ENCODE assay signal across 1 fruit fly cellular context in the genomic region with DNA sequence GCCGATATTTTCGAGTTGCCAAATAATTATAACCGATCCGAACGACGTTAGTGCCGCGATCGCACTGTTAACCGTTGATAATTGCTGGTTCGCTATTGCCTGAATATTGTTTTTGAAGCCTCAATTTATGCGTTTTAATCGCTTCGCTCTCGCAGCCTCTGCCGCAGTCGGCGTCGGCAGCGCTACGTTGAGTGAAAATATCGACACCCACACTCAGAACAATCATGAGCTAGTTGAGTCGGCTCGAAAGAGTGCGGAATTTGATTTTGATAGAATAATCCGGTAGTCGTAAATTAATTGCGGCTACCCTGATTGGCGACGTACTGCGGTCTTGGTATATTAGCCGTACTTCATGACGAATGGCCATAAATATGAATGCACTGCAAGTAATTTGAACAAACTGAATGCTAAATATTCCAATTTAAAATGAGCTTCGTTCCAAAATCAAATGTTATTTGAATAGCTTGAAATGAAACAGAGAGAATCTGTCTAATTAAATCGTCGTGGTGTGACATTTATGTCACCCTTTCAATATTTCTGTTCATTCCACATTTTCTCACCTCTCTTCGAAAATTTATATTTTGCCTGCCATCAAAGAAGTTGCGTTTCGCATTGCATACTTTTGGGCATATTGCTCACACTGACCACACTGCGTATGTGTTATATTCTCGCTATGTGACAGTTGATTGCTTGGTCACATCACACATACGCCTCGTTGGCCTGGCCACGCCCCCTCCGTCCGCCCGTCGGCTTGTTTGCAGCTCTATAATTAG.
TF ChIP-seq lines count a peak whose summit lies in the region.

No protein-coding gene starts in this region.

TF ChIP-seq in whole organism, embryonic, 481 proteins besides CTCF, POLR2A, EP300 and RAD21 (continued from another document):
- no peak for TF ChIP-seq Sox102F (GFP tag; optimal IDR thresholded peaks at IDR 0.05; lab: Kevin White, UChicago)
- TF ChIP-seq Bteb2 (GFP tag; optimal IDR thresholded peaks at IDR 0.05; lab: Kevin White, UChicago), result no peak
- TF ChIP-seq CG14965 (GFP tag; optimal IDR thresholded peaks at IDR 0.05; lab: Kevin White, UChicago; ENCODE audit: borderline replicate concordance), result no peak
- no peak for TF ChIP-seq sc (optimal IDR thresholded peaks at IDR 0.05; lab: Kevin White, UChicago)
- no peak for TF ChIP-seq sc (GFP tag; optimal IDR thresholded peaks at IDR 0.05; lab: Kevin White, UChicago)
- TF ChIP-seq slbo (GFP tag; IDR thresholded peaks at IDR 0.05; lab: Robert Waterston, UW), result peak; percentile 26; the same call in 1 of the 2 replicates
- TF ChIP-seq CG8290 (GFP tag; optimal IDR thresholded peaks at IDR 0.05; lab: Kevin White, UChicago), result no peak
- TF ChIP-seq CG8290 (tag; optimal IDR thresholded peaks at IDR 0.05; lab: Kevin White, UChicago), result peak in 1 of 2 experiments; percentile 23
- no peak for TF ChIP-seq br (optimal IDR thresholded peaks at IDR 0.05; lab: Kevin White, UChicago)
- no peak for TF ChIP-seq Chrac-16 (GFP tag; optimal IDR thresholded peaks at IDR 0.05; lab: Kevin White, UChicago)
- TF ChIP-seq lmd (GFP tag; IDR thresholded peaks at IDR 0.05; lab: Robert Waterston, UW), result no peak
- no peak for TF ChIP-seq schlank (tag; optimal IDR thresholded peaks at IDR 0.05; lab: Kevin White, UChicago)
- TF ChIP-seq ken (GFP tag; IDR thresholded peaks at IDR 0.05; lab: Robert Waterston, UW), result no peak
- TF ChIP-seq CG3847 (GFP tag; IDR thresholded peaks at IDR 0.05; lab: Robert Waterston, UW), result 0 out of 2 replicates have a peak, but pooled peaks have one; percentile 7
- TF ChIP-seq Opbp (GFP tag; IDR thresholded peaks at IDR 0.05; lab: Robert Waterston, UW; ENCODE audit: partially characterized antibody), result no peak
- no peak for TF ChIP-seq bab2 (GFP tag; optimal IDR thresholded peaks at IDR 0.05; lab: Kevin White, UChicago)
- TF ChIP-seq CG10431 (GFP tag; optimal IDR thresholded peaks at IDR 0.05; lab: Kevin White, UChicago), result no peak
- peak; percentile 1 for TF ChIP-seq CG5180 (GFP tag; optimal IDR thresholded peaks at IDR 0.05; lab: Kevin White, UChicago)
- no peak for TF ChIP-seq tup (GFP tag; optimal IDR thresholded peaks at IDR 0.05; lab: Kevin White, UChicago)
- TF ChIP-seq sd (tag; optimal IDR thresholded peaks at IDR 0.05; lab: Kevin White, UChicago), result peak; percentile 3
- no peak for TF ChIP-seq CG18599 (GFP tag; optimal IDR thresholded peaks at IDR 0.05; lab: Kevin White, UChicago)
- TF ChIP-seq eve (GFP tag; optimal IDR thresholded peaks at IDR 0.05; lab: Kevin White, UChicago), result no peak
- TF ChIP-seq nmo (GFP tag; optimal IDR thresholded peaks at IDR 0.05; lab: Kevin White, UChicago), result no peak
- no peak for TF ChIP-seq Atf-2 (GFP tag; optimal IDR thresholded peaks at IDR 0.05; lab: Kevin White, UChicago)
- TF ChIP-seq CG42726 (GFP tag; IDR thresholded peaks at IDR 0.05; lab: Robert Waterston, UW; ENCODE audit: partially characterized antibody), result no peak
- no peak for TF ChIP-seq CG10267 (tag; optimal IDR thresholded peaks at IDR 0.05; lab: Kevin White, UChicago)
- TF ChIP-seq CG17328 (GFP tag; IDR thresholded peaks at IDR 0.05; lab: Robert Waterston, UW), result no peak
- TF ChIP-seq prd (optimal IDR thresholded peaks at IDR 0.05; lab: Kevin White, UChicago), result no peak
- no peak for TF ChIP-seq prd (GFP tag; IDR thresholded peaks at IDR 0.05; lab: Robert Waterston, UW)
- no peak for TF ChIP-seq MTF-1 (GFP tag; optimal IDR thresholded peaks at IDR 0.05; lab: Kevin White, UChicago; ENCODE audit: borderline replicate concordance)
- TF ChIP-seq CG12219 (GFP tag; optimal IDR thresholded peaks at IDR 0.05; lab: Kevin White, UChicago), result no peak
- no peak for TF ChIP-seq seq (GFP tag; IDR thresholded peaks at IDR 0.05; lab: Robert Waterston, UW)
- TF ChIP-seq sug (tag; optimal IDR thresholded peaks at IDR 0.05; lab: Kevin White, UChicago), result no peak
- no peak for TF ChIP-seq CG30431 (GFP tag; optimal IDR thresholded peaks at IDR 0.05; lab: Kevin White, UChicago)
- 0 out of 3 replicates have a peak, but pooled peaks have one; percentile 34 for TF ChIP-seq otp (GFP tag; IDR thresholded peaks at IDR 0.05; lab: Robert Waterston, UW)
- TF ChIP-seq CG2712 (tag; optimal IDR thresholded peaks at IDR 0.05; lab: Kevin White, UChicago), result no peak
- no peak for TF ChIP-seq HLH4C (GFP tag; IDR thresholded peaks at IDR 0.05; lab: Robert Waterston, UW; ENCODE audit: partially characterized antibody)
- no peak for TF ChIP-seq Spps (tag; optimal IDR thresholded peaks at IDR 0.05; lab: Kevin White, UChicago)
- TF ChIP-seq Scr (GFP tag; IDR thresholded peaks at IDR 0.05; lab: Robert Waterston, UW; ENCODE audit: partially characterized antibody), result no peak
- TF ChIP-seq Xrp1 (GFP tag; IDR thresholded peaks at IDR 0.05; lab: Robert Waterston, UW), result peak; percentile 19; the same call in 1 of the 2 replicates
- no peak for TF ChIP-seq run (tag; optimal IDR thresholded peaks at IDR 0.05; lab: Kevin White, UChicago)
- no peak for TF ChIP-seq p53 (GFP tag; optimal IDR thresholded peaks at IDR 0.05; lab: Kevin White, UChicago)
- TF ChIP-seq CG17361 (GFP tag; IDR thresholded peaks at IDR 0.05; lab: Robert Waterston, UW), result no peak
- no peak for TF ChIP-seq Elba2 (GFP tag; optimal IDR thresholded peaks at IDR 0.05; lab: Kevin White, UChicago)
- TF ChIP-seq Kr (GFP tag; optimal IDR thresholded peaks at IDR 0.05; lab: Kevin White, UChicago), result no peak
- no peak for TF ChIP-seq CG7745 (tag; optimal IDR thresholded peaks at IDR 0.05; lab: Kevin White, UChicago)
- no peak for TF ChIP-seq CG32772 (GFP tag; IDR thresholded peaks at IDR 0.05; lab: Robert Waterston, UW)
- no peak for TF ChIP-seq luna (GFP tag; optimal IDR thresholded peaks at IDR 0.05; lab: Kevin White, UChicago)
- TF ChIP-seq gt (GFP tag; IDR thresholded peaks at IDR 0.05; lab: Robert Waterston, UW), result no peak
- no peak for TF ChIP-seq CoRest (tag; optimal IDR thresholded peaks at IDR 0.05; lab: Kevin White, UChicago)
- TF ChIP-seq D (optimal IDR thresholded peaks at IDR 0.05; lab: Kevin White, UChicago), result no peak
- TF ChIP-seq D (GFP tag; optimal IDR thresholded peaks at IDR 0.05; lab: Kevin White, UChicago), result no peak
- no peak for TF ChIP-seq fd64A (GFP tag; optimal IDR thresholded peaks at IDR 0.05; lab: Kevin White, UChicago)
- TF ChIP-seq Rx (GFP tag; IDR thresholded peaks at IDR 0.05; lab: Robert Waterston, UW), result no peak
- no peak for TF ChIP-seq CG8388 (GFP tag; optimal IDR thresholded peaks at IDR 0.05; lab: Kevin White, UChicago)
- TF ChIP-seq nau (GFP tag; optimal IDR thresholded peaks at IDR 0.05; lab: Kevin White, UChicago), result no peak
- no peak for TF ChIP-seq kah (GFP tag; optimal IDR thresholded peaks at IDR 0.05; lab: Kevin White, UChicago)
- TF ChIP-seq CG11085 (GFP tag; IDR thresholded peaks at IDR 0.05; lab: Robert Waterston, UW), result no peak
- TF ChIP-seq Hey (tag; optimal IDR thresholded peaks at IDR 0.05; lab: Kevin White, UChicago), result no peak
- TF ChIP-seq org-1 (GFP tag; optimal IDR thresholded peaks at IDR 0.05; lab: Kevin White, UChicago), result no peak
- no peak for TF ChIP-seq CG31365 (tag; optimal IDR thresholded peaks at IDR 0.05; lab: Kevin White, UChicago)
- TF ChIP-seq CG3065 (GFP tag; optimal IDR thresholded peaks at IDR 0.05; lab: Kevin White, UChicago), result peak; percentile 25
- no peak for TF ChIP-seq B-H2 (GFP tag; optimal IDR thresholded peaks at IDR 0.05; lab: Kevin White, UChicago)
- no peak for TF ChIP-seq CG16863 (GFP tag; optimal IDR thresholded peaks at IDR 0.05; lab: Kevin White, UChicago)
- TF ChIP-seq Trl (optimal IDR thresholded peaks at IDR 0.05; lab: Kevin White, UChicago), result peak in 1 of 2 experiments; percentile 17
- no peak for TF ChIP-seq Trl (GFP tag; optimal IDR thresholded peaks at IDR 0.05; lab: Kevin White, UChicago)
- no peak for TF ChIP-seq CG30020 (tag; optimal IDR thresholded peaks at IDR 0.05; lab: Kevin White, UChicago)
- TF ChIP-seq CG13287 (GFP tag; IDR thresholded peaks at IDR 0.05; lab: Robert Waterston, UW; ENCODE audit: partially characterized antibody), result peak; percentile 42; the same call in 1 of the 2 replicates
- no peak for TF ChIP-seq CG10462 (GFP tag; optimal IDR thresholded peaks at IDR 0.05; lab: Kevin White, UChicago)
- no peak for TF ChIP-seq CG43689 (GFP tag; IDR thresholded peaks at IDR 0.05; lab: Robert Waterston, UW)
- peak; percentile 20 for TF ChIP-seq CG13624 (GFP tag; optimal IDR thresholded peaks at IDR 0.05; lab: Kevin White, UChicago)
- TF ChIP-seq CG17912 (GFP tag; optimal IDR thresholded peaks at IDR 0.05; lab: Kevin White, UChicago), result no peak
- no peak for TF ChIP-seq pfk (GFP tag; optimal IDR thresholded peaks at IDR 0.05; lab: Kevin White, UChicago)
- TF ChIP-seq CG18262 (tag; optimal IDR thresholded peaks at IDR 0.05; lab: Kevin White, UChicago), result no peak
TF ChIP-seq in whole organism, embryonic: peak in this region for 47.
